Fruit fly (Drosophila melanogaster) whole organism, embryonic: ENCODE data around the gene CG11149.

Experiments used
- Adf1 ChIP-seq: fragments of 200-800 bp; sonication (Bioruptor generic); IDR thresholded peaks from 2 replicates; pipeline ENCODE4 v1.3.6; 2022; ENCODE audit warnings: missing biosample characterization, missing genetic modification characterization
- Blimp-1 ChIP-seq: fragments of 200-800 bp; sonication (Bioruptor generic); optimal IDR thresholded peaks from 3 replicates; lab custom pipeline; 2018; ENCODE audit warnings: missing biosample characterization, missing genetic modification characterization, mild to moderate bottlenecking, moderate library complexity, missing genetic modification reagents
- CG10654 ChIP-seq: fragments of 200-800 bp; sonication (Bioruptor generic); optimal IDR thresholded peaks from 2 replicates; lab custom pipeline; 2016; ENCODE audit warnings: missing biosample characterization, missing genetic modification characterization
- CG11504 ChIP-seq: fragments of 200-800 bp; sonication (Bioruptor generic); optimal IDR thresholded peaks from 3 replicates; lab custom pipeline; 2019; ENCODE audit warnings: missing biosample characterization, mild to moderate bottlenecking, missing genetic modification characterization, moderate library complexity
- CG12071 ChIP-seq: fragments of 200-800 bp; sonication (Bioruptor generic); optimal IDR thresholded peaks from 3 replicates; lab custom pipeline; 2018; ENCODE audit warnings: missing biosample characterization, mild to moderate bottlenecking, missing genetic modification characterization
- CG12769 ChIP-seq: fragments of 200-800 bp; sonication (Bioruptor generic); optimal IDR thresholded peaks from 2 replicates; lab custom pipeline; 2019; ENCODE audit warnings: missing biosample characterization, mild to moderate bottlenecking, missing genetic modification characterization, moderate library complexity
- CG13424 ChIP-seq: fragments of 200-800 bp; sonication (Bioruptor generic); optimal IDR thresholded peaks from 2 replicates; lab custom pipeline; 2019; ENCODE audit warnings: missing biosample characterization, mild to moderate bottlenecking, missing genetic modification characterization, moderate library complexity
- CG14710 ChIP-seq: fragments of 200-800 bp; sonication (Bioruptor generic); optimal IDR thresholded peaks from 3 replicates; lab custom pipeline; 2019; ENCODE audit warnings: missing biosample characterization, mild to moderate bottlenecking, missing genetic modification characterization, moderate library complexity
- CG15479 ChIP-seq: fragments of 200-800 bp; sonication (Bioruptor generic); optimal IDR thresholded peaks from 3 replicates; lab custom pipeline; 2019; ENCODE audit warnings: missing biosample characterization, mild to moderate bottlenecking, missing genetic modification characterization, moderate library complexity
- CG15696 ChIP-seq: fragments of 200-800 bp; sonication (Bioruptor generic); optimal IDR thresholded peaks from 2 replicates; lab custom pipeline; 2019; ENCODE audit warnings: missing biosample characterization, mild to moderate bottlenecking, missing genetic modification characterization, moderate library complexity
- CG16779 ChIP-seq: fragments of 200-800 bp; sonication (Bioruptor generic); IDR thresholded peaks from 2 replicates; pipeline ENCODE4 v1.3.6; 2022; ENCODE audit warnings: missing biosample characterization, missing genetic modification characterization
- CG17361 ChIP-seq: fragments of 200-800 bp; sonication (Bioruptor generic); IDR thresholded peaks from 3 replicates; pipeline ENCODE4 v1.3.6; 2022; ENCODE audit warnings: missing biosample characterization, missing genetic modification characterization
- CG18262 ChIP-seq: fragments of 200-800 bp; optimal IDR thresholded peaks from 3 replicates; lab custom pipeline; 2019; ENCODE audit warnings: missing biosample characterization, mild to moderate bottlenecking, missing genetic modification characterization, moderate library complexity
- CG18764 ChIP-seq: fragments of 200-800 bp; sonication (Bioruptor generic); optimal IDR thresholded peaks from 3 replicates; lab custom pipeline; 2016; ENCODE audit warnings: missing biosample characterization, missing genetic modification characterization
- CG2129 ChIP-seq: fragments of 200-800 bp; sonication (Bioruptor generic); IDR thresholded peaks from 2 replicates; pipeline ENCODE4 v1.3.6; 2022; ENCODE audit warnings: missing biosample characterization, missing genetic modification characterization; ENCODE audit not compliant: partially characterized antibody
- CG2202 ChIP-seq: fragments of 200-800 bp; sonication (Bioruptor generic); optimal IDR thresholded peaks from 2 replicates; lab custom pipeline; 2018; ENCODE audit warnings: missing biosample characterization, mild to moderate bottlenecking, missing genetic modification characterization
- CG2712 ChIP-seq: fragments of 200-800 bp; optimal IDR thresholded peaks from 3 replicates; lab custom pipeline; 2019; ENCODE audit warnings: missing biosample characterization, mild to moderate bottlenecking, missing genetic modification characterization, moderate library complexity
- CG31441 ChIP-seq: fragments of 200-800 bp; sonication (Bioruptor generic); IDR thresholded peaks from 2 replicates; pipeline ENCODE4 v1.3.6; 2022; ENCODE audit warnings: missing biosample characterization, missing genetic modification characterization
- CG33557 ChIP-seq: fragments of 200-800 bp; sonication (Bioruptor generic); optimal IDR thresholded peaks from 2 replicates; lab custom pipeline; 2019; ENCODE audit warnings: missing biosample characterization, mild to moderate bottlenecking, missing genetic modification characterization, moderate library complexity
- CG4424 ChIP-seq: fragments of 200-800 bp; sonication (Bioruptor generic); optimal IDR thresholded peaks from 3 replicates; lab custom pipeline; 2016; ENCODE audit warnings: missing biosample characterization, missing genetic modification characterization
- CG7372 ChIP-seq: fragments of 200-800 bp; sonication (Bioruptor generic); IDR thresholded peaks from 2 replicates; pipeline ENCODE4 v1.3.6; 2022; ENCODE audit warnings: missing biosample characterization, missing genetic modification characterization
- CG8388 ChIP-seq: fragments of 200-800 bp; sonication (Bioruptor generic); optimal IDR thresholded peaks from 2 replicates; lab custom pipeline; 2019; ENCODE audit warnings: missing biosample characterization, mild to moderate bottlenecking, missing genetic modification characterization, moderate library complexity
- CG8944 ChIP-seq: fragments of 200-800 bp; sonication (Bioruptor generic); optimal IDR thresholded peaks from 3 replicates; lab custom pipeline; 2016; ENCODE audit warnings: missing biosample characterization, missing genetic modification characterization
- D19A ChIP-seq: fragments of 200-800 bp; optimal IDR thresholded peaks from 3 replicates; lab custom pipeline; 2019; ENCODE audit warnings: missing biosample characterization, mild to moderate bottlenecking, missing genetic modification characterization, moderate library complexity
- Dll ChIP-seq: fragments of 200-800 bp; sonication (Bioruptor generic); IDR thresholded peaks from 4 replicates; pipeline ENCODE4 v1.3.6; 2022; ENCODE audit warnings: missing biosample characterization, missing genetic modification characterization; ENCODE audit not compliant: partially characterized antibody
- Doc2 ChIP-seq: fragments of 200-800 bp; sonication (Bioruptor generic); IDR thresholded peaks from 2 replicates; pipeline ENCODE4 v1.3.6; 2022; ENCODE audit warnings: missing biosample characterization, missing genetic modification characterization
- E2f2 ChIP-seq: fragments of 200-800 bp; sonication (Bioruptor generic); IDR thresholded peaks from 2 replicates; pipeline ENCODE4 v1.3.6; 2022; ENCODE audit warnings: missing biosample characterization, missing genetic modification characterization
- Ets65A ChIP-seq: fragments of 200-800 bp; sonication (Bioruptor generic); peaks from one replicate; lab custom pipeline; 2016; ENCODE audit warnings: missing biosample characterization, missing genetic modification characterization
- Fer1 ChIP-seq: fragments of 200-800 bp; sonication (Bioruptor generic); optimal IDR thresholded peaks from 2 replicates; lab custom pipeline; 2017; ENCODE audit warnings: missing biosample characterization, mild to moderate bottlenecking, missing genetic modification characterization
- MTF-1 ChIP-seq: fragments of 200-800 bp; sonication (Bioruptor generic); optimal IDR thresholded peaks from 2 replicates; lab custom pipeline; 2018; ENCODE audit warnings: missing biosample characterization, mild to moderate bottlenecking, missing genetic modification characterization, borderline replicate concordance
- Mad ChIP-seq: fragments of 200-800 bp; sonication (Bioruptor generic); optimal IDR thresholded peaks from 2 replicates; lab custom pipeline; 2016; ENCODE audit warnings: missing biosample characterization, missing genetic modification characterization
- Mrtf ChIP-seq: fragments of 200-800 bp; sonication (Bioruptor generic); IDR thresholded peaks from 3 replicates; pipeline ENCODE4 v1.3.6; 2022; ENCODE audit warnings: missing biosample characterization, missing genetic modification characterization
- Sox100B ChIP-seq: fragments of 200-800 bp; sonication (Bioruptor generic); optimal IDR thresholded peaks from 3 replicates; lab custom pipeline; 2018; ENCODE audit warnings: missing biosample characterization, mild to moderate bottlenecking, missing genetic modification characterization
- Sox102F ChIP-seq: fragments of 200-800 bp; sonication (Bioruptor generic); optimal IDR thresholded peaks from 2 replicates; lab custom pipeline; 2018; ENCODE audit warnings: missing biosample characterization, mild to moderate bottlenecking, missing genetic modification characterization, moderate library complexity
- Ssrp ChIP-seq: fragments of 200-800 bp; sonication (Bioruptor generic); optimal IDR thresholded peaks from 2 replicates; lab custom pipeline; 2018; ENCODE audit warnings: missing biosample characterization, mild to moderate bottlenecking, missing genetic modification characterization, moderate library complexity
- Xrp1 ChIP-seq: fragments of 200-800 bp; sonication (Bioruptor generic); IDR thresholded peaks from 2 replicates; pipeline ENCODE4 v1.3.6; 2022; ENCODE audit warnings: missing biosample characterization, missing genetic modification characterization
- btn ChIP-seq: fragments of 200-800 bp; sonication (Bioruptor generic); optimal IDR thresholded peaks from 2 replicates; lab custom pipeline; 2016; ENCODE audit warnings: missing biosample characterization, missing genetic modification characterization
- dmrt99B ChIP-seq: fragments of 200-800 bp; sonication (Bioruptor generic); optimal IDR thresholded peaks from 2 replicates; lab custom pipeline; 2018; ENCODE audit warnings: missing biosample characterization, mild to moderate bottlenecking, missing genetic modification characterization, moderate library complexity
- esg ChIP-seq: fragments of 200-800 bp; sonication (Bioruptor generic); conservative IDR thresholded peaks from 2 replicates; pipeline ENCODE4 v1.3.6; 2022; ENCODE audit warnings: missing biosample characterization, missing genetic modification characterization
- ewg ChIP-seq: fragments of 200-800 bp; sonication (Bioruptor generic); optimal IDR thresholded peaks from 3 replicates; lab custom pipeline; 2017; ENCODE audit warnings: mild to moderate bottlenecking, missing biosample characterization, missing genetic modification reagents, missing genetic modification characterization
- fd96Cb ChIP-seq: fragments of 200-800 bp; sonication (Bioruptor generic); optimal IDR thresholded peaks from 2 replicates; lab custom pipeline; 2018; ENCODE audit warnings: missing biosample characterization, mild to moderate bottlenecking, missing genetic modification characterization, moderate library complexity
- fu2 ChIP-seq: fragments of 200-800 bp; sonication (Bioruptor generic); optimal IDR thresholded peaks from 2 replicates; lab custom pipeline; 2016; ENCODE audit warnings: missing biosample characterization, missing genetic modification characterization
- ind ChIP-seq: fragments of 200-800 bp; sonication (Bioruptor generic); optimal IDR thresholded peaks from 3 replicates; lab custom pipeline; 2016; ENCODE audit warnings: missing biosample characterization, missing genetic modification characterization
- insv ChIP-seq, 2 experiments: fragments of 200-800 bp; sonication (Bioruptor generic); optimal IDR thresholded peaks; 3 replicates each; lab custom pipeline; 2016 to 2018; ENCODE audit warnings: missing biosample characterization in 2 of 2, missing genetic modification characterization in 2 of 2
- luna ChIP-seq: fragments of 200-800 bp; sonication (Bioruptor generic); optimal IDR thresholded peaks from 2 replicates; lab custom pipeline; 2016; ENCODE audit warnings: missing biosample characterization, missing genetic modification characterization
- mam ChIP-seq: fragments of 200-800 bp; sonication (Bioruptor generic); optimal IDR thresholded peaks from 3 replicates; lab custom pipeline; 2016; ENCODE audit warnings: missing biosample characterization, missing genetic modification characterization
- nmo ChIP-seq: fragments of 200-800 bp; sonication (Bioruptor generic); optimal IDR thresholded peaks from 2 replicates; lab custom pipeline; 2018; ENCODE audit warnings: missing biosample characterization, mild to moderate bottlenecking, missing genetic modification characterization, moderate library complexity
- phol ChIP-seq: fragments of 200-800 bp; sonication (Bioruptor generic); optimal IDR thresholded peaks from 3 replicates; lab custom pipeline; 2018; ENCODE audit warnings: missing biosample characterization, mild to moderate bottlenecking, missing genetic modification characterization, moderate library complexity
- ranshi ChIP-seq: fragments of 200-800 bp; sonication (Bioruptor generic); IDR thresholded peaks from 2 replicates; pipeline ENCODE4 v1.3.6; 2022; ENCODE audit warnings: missing biosample characterization, missing genetic modification characterization
- repo ChIP-seq: fragments of 200-800 bp; sonication (Bioruptor generic); optimal IDR thresholded peaks from 2 replicates; lab custom pipeline; 2016; ENCODE audit warnings: missing biosample characterization, missing genetic modification characterization
- sens ChIP-seq: fragments of 200-800 bp; sonication (Bioruptor generic); peaks from one replicate; lab custom pipeline; 2016; ENCODE audit warnings: missing biosample characterization, missing genetic modification characterization
- sisA ChIP-seq: fragments of 200-800 bp; sonication (Bioruptor generic); IDR thresholded peaks from 2 replicates; pipeline ENCODE4 v1.3.6; 2022; ENCODE audit warnings: missing biosample characterization, missing genetic modification characterization
- twi ChIP-seq: fragments of 200-800 bp; optimal IDR thresholded peaks from 2 replicates; lab custom pipeline; 2019; ENCODE audit warnings: missing biosample characterization, mild to moderate bottlenecking, missing genetic modification characterization, moderate library complexity

The CG11149 gene

dm6 chr2L:5730432-5730831, 9.7 kb upstream of the CG11149 start:
- TF ChIP-seq CG2202 (tag; lab: Kevin White, UChicago) (no peak), CG31441 (peak; percentile 55; the same call in 1 of the 2 replicates), luna (GFP tag; lab: Kevin White, UChicago) (no peak), CG4424 (GFP tag; lab: Kevin White, UChicago) (peak; percentile 16), Mrtf (GFP tag; lab: Robert Waterston, UW) (no peak), ind (GFP tag; lab: Kevin White, UChicago) (peak; percentile 16), sens (peak; percentile 62), Doc2 (GFP tag; lab: Robert Waterston, UW) (no peak), dmrt99B (peak; percentile 31), D19A (no peak), fu2 (no peak), CG18262 (tag; lab: Kevin White, UChicago) (peak; percentile 64), CG13424 (tag; lab: Kevin White, UChicago) (no peak), insv (GFP tag; optimal IDR thresholded peaks at IDR 0.05; lab: Kevin White, UChicago) (no peak), CG11504 (tag; lab: Kevin White, UChicago) (peak; percentile 34), phol (tag; lab: Kevin White, UChicago) (peak; percentile 33), CG14710 (tag; lab: Kevin White, UChicago) (peak; percentile 21), nmo (GFP tag; lab: Kevin White, UChicago) (peak; percentile 3), CG12769 (tag; lab: Kevin White, UChicago) (no peak), CG12071 (no peak), Sox102F (GFP tag; lab: Kevin White, UChicago) (peak; percentile 19), CG17361 (GFP tag; lab: Robert Waterston, UW) (peak; percentile 71), Ets65A (GFP tag; lab: Kevin White, UChicago) (peak; percentile 6), CG15479 (GFP tag; lab: Kevin White, UChicago) (no peak), CG2712 (tag; lab: Kevin White, UChicago) (no peak), Sox100B (peak; percentile 34), Blimp-1 (GFP tag; lab: Kevin White, UChicago) (peak; percentile 38), mam (GFP tag; lab: Kevin White, UChicago) (no peak), Xrp1 (GFP tag; lab: Robert Waterston, UW) (peak; percentile 8; the same call in 1 of the 2 replicates), CG8388 (GFP tag; lab: Kevin White, UChicago) (peak; percentile 23), CG2129 (GFP tag; lab: Robert Waterston, UW) (no peak), twi (tag; lab: Kevin White, UChicago) (no peak), CG10654 (GFP tag; lab: Kevin White, UChicago) (no peak), Mad (GFP tag; lab: Kevin White, UChicago) (no peak), fd96Cb (tag; lab: Kevin White, UChicago) (peak; percentile 13), CG16779 (GFP tag; lab: Robert Waterston, UW) (no peak), CG33557 (GFP tag; lab: Kevin White, UChicago) (no peak)

- TF ChIP-seq ewg (GFP tag; lab: Kevin White, UChicago) (no peak), MTF-1 (no peak), repo (GFP tag; lab: Kevin White, UChicago) (no peak), Adf1 (no peak), CG7372 (GFP tag; lab: Robert Waterston, UW) (no peak), Dll (GFP tag; lab: Robert Waterston, UW) (no peak), esg (GFP tag; lab: Robert Waterston, UW) (no peak), Fer1 (GFP tag; lab: Kevin White, UChicago) (no peak), CG8944 (GFP tag; lab: Kevin White, UChicago) (no peak), CG15696 (no peak), E2f2 (GFP tag; lab: Robert Waterston, UW) (no peak), ranshi (GFP tag; lab: Robert Waterston, UW) (no peak), btn (no peak), sisA (GFP tag; lab: Robert Waterston, UW) (no peak), Ssrp (tag; lab: Kevin White, UChicago) (no peak), CG18764 (GFP tag; lab: Kevin White, UChicago) (no peak)
These were observed 8.0 kb upstream of the CG11149 start, which contains the start of gene CG14006 for dm6 chr2L:5728711-5729110. Gene CG14006, minus strand, starts transcription at chr2L:5728811.
